Worm (Caenorhabditis elegans) whole organism, dauer: ENCODE measurements around the gene W06A7.4.

Source experiments
- unc-62 ChIP-seq: sonication (generic microtip); optimal IDR thresholded peaks from 2 replicates; lab custom pipeline; 2017; ENCODE audit warnings: missing biosample characterization, missing genetic modification reagents, missing genetic modification characterization

W06A7.4 gene

DNA sequence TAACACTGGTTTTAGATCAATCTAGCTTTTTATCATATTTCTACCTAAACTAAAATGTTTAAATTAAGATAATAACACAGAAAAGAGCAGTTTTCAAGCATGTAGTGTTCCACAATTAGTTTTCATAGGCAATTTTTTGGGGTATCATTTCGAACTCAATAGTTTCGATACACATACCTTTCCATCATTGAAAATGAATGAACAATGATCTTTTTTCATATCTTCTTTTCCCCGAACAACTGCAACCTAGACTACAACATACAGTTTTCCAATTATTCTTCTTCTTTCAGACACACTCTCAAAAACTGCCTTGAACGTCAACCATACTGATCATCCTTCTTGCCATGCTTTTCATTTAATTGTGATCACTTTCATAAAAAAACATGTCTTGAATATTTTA, at the start of gene W06A7.4:
Gene W06A7.4, plus strand, starts transcription at position 301 of the 400 bp plus-strand sequence.
- TF ChIP-seq unc-62 (GFP tag; lab: Kevin White, UChicago): no peak

DNA sequence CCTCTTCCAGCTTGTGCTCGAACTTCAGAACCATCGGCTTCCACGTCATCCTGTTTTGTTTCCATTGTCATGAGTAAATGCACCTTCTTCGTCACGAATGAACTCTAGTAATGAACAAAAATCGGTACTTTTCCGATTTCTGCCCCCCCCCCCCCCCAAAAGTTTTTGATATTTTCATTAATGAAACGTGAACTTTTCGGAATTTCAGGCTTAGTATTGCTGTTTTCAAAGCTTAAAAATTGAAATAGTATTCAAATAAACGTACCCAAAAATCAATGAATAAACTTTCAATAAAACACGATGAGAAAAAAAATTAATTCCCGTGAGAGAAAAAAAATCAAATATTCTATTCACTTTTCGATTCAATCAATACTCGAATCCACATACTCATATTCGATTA, 44.6 kb upstream of the W06A7.4 start, which contains the start of the genes scrm-7 and Y50E8A.10:
Gene scrm-7, minus strand, starts transcription at position 101 of the 400 bp plus-strand sequence.
Gene Y50E8A.10, plus strand, starts transcription at position 353 of the 400 bp plus-strand sequence.
- no peak for TF ChIP-seq unc-62 (GFP tag; lab: Kevin White, UChicago)

DNA sequence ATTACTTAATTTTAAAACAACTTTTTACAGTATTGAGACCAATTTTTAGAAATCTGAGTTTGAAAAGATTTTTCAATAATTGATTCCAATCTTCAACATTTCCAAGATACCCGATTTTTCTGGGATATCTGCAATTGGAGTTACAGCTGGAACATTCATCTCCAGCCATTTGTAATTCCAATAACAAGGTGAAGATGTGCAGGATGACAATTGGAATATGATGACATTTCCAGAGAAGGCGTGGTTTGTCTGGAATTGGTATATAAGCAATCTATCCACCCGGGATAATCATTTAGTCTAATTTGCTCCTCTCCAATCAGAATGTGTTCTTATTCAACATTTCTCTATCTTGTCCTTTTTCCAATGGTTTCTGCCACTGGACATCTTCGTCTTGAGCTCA, 43.1 kb upstream of the W06A7.4 start, which contains the start of gene Y50E8A.11:
Gene Y50E8A.11, plus strand, starts transcription at position 301 of the 400 bp plus-strand sequence.
- TF ChIP-seq unc-62 (GFP tag; lab: Kevin White, UChicago): no peak

DNA sequence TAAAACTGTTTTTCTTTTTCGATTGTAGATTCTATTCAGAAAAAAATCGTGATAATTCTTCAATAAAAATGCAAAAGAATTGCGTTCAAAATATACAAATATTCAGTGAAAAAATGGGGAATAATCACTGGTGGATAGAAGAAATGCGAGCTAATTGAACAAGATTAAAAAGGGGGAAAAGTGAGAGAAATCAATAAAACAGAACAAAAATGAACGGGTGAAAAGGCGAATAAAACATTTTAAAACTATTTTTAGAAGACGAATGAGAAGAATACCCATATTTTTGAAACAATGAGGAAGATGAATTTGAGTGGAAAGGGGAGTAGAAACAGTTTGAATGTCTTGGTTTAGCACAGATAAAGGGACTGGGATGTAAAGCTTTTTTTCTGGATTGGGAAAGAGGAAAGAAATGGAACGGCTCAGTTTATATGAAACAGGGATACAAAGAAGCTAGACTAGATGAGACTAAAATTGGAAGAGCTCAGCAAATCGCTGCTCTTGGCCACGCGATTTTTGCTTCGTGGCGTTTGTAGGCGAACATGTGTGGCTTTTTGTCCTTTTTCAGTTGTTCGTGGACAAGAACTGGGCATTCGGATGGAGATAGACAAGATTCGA, 40.0 kb upstream of the W06A7.4 start, which contains the start of gene Y50E8A.12:
Gene Y50E8A.12, minus strand, starts transcription at position 51 of the 615 bp plus-strand sequence.
- no peak for TF ChIP-seq unc-62 (GFP tag; lab: Kevin White, UChicago)

DNA sequence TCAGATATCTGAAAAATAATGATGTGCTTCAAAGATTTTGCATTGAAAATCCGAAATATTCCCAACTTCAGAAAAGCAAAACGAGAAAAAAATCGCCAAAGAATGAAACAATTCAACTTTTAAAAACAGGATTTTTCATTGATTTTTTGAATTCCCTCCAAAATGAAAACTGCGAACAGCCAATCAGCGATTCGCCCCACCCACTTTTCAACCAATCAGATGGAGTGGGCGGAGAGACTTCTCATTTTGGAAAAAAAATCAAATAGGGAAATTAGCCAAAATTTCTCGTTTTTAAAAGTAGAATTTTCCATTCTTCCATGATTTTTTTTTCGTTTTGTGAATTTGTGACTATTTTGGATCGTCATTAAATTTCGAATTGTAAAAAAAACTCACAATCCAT, 39.4 kb upstream of the W06A7.4 start:
- TF ChIP-seq unc-62 (GFP tag; lab: Kevin White, UChicago): no peak

DNA sequence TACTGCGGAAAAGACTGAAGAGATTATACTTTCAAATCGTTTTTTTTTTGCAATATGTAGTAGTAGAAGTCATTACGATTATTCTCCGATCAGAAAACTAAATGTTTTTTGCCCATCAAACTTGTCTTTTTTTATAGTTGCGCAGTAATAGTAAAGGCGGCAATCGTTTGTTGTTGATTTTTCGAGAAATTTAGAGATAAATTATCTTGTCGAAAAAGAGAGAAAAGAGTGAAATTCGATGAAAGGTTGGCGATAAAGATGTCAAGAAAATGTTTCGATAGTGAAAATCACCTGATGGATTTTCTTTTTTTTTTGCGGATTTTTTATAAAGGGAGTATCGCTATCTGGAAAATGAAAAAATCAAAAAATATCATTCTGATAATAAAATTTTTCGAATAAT, 35.8 kb upstream of the W06A7.4 start:
- no peak for TF ChIP-seq unc-62 (GFP tag; lab: Kevin White, UChicago)

DNA sequence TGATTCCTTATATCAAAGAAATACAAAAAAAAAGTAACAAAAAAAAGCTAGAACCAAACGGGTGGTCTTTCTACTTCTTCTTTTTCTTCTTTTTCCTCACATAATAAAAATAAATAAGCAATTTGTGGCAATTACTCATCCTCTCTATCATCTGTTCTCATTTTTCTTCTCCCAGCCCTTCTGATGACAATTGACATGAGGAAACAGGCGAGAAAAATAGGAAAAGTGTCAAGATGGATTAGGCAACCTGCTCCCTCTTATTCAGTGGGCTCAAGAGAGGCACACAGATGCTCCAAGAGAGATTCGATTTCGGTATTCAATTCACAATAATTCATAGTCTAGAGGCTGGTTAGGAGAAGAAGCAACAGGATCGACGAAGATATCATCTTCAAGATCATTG, 33.4 kb upstream of the W06A7.4 start:
- no peak for TF ChIP-seq unc-62 (GFP tag; lab: Kevin White, UChicago)

DNA sequence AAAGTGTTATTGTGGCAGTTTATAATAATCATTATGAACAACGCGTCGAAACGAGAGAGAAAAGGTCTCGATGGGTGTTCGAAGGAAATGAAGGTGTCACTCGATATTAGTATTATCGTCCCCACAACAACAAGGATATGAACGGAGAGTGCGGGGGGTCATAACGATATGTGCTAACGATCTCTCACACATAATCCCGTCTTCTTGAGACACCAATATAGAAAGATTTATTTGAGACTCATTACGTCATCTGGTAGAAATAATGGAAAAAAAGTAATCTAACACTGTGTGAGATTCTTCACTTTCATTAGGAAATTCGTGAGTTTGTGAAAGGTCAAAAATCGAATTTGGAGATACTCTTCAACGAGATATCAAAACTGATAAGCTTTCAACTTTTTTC, 32.5 kb upstream of the W06A7.4 start:
- TF ChIP-seq unc-62 (GFP tag; lab: Kevin White, UChicago): no peak

DNA sequence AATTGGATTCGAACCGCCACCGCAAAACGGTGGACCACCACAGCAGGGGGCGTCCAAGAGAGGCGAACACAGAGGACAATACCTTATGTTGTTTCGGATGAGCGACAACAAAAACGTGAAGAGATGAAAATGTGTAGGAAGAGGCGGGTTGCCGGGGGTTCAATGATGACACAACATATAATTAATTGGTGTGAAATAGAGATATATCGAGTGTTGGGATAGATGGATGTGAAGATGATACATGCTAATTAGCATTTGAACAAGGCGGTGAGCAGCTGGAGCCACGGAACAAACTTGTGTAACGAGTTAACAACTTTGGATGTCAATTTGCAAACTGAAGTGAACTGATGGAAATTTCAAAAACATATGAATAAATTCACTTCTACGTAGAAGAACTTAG, 31.9 kb upstream of the W06A7.4 start:
- no peak for TF ChIP-seq unc-62 (GFP tag; lab: Kevin White, UChicago)

DNA sequence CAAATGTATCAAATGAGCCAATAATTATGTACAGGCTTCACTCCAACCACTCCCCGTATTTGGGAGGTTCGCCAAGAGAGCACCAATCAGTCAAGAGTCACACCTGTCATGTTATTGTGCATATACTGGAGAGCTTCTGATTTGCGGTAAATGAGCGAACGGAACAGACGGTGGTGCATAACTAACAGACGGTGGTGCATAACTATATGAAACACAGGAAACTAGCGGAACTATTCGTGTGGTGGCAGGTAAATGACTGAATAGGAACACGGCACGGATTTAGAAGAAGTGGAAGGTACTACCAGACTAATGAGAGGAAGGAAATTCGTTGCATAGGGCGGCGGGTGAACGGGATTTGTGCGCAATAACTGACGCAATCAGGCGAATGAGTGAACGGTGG, 31.2 kb upstream of the W06A7.4 start:
- no peak for TF ChIP-seq unc-62 (GFP tag; lab: Kevin White, UChicago)

DNA sequence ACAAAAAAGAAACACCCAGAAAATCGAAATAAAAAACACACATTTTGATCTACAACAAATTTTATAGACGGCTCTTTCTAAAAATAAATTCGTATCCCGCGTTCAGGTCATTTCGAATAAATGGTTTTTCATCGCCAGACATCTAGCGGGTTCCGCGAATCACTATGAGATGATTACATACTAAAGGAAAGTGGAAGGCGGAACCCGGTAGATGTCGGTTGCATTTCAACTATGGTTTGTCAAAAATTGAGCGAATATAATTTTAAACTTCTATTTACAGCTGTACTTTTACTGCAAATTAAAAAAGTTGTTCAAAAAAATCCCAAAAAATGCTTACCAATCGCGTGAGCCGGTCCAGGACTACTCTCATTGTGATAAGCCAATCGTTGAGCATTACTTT, 26.3 kb upstream of the W06A7.4 start:
- no peak for TF ChIP-seq unc-62 (GFP tag; lab: Kevin White, UChicago)

DNA sequence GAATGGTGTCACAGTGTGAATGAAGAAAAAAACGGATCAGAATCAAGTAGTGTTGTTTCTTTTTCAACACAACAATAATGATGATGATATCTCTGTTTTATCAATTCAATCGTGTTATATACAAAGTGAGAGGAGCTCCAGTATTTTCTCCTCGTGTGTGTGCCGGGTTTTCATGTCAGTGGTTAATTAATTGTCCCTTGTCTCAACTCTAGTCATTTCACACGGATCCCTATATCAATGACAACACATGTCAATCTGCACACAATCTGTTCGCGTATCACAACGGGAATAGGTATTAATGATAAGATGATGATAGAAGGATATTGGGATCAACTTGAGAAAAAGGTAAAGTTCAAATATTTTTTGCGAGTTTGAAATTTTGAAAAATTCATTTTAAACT, 23.8 kb upstream of the W06A7.4 start:
- TF ChIP-seq unc-62 (GFP tag; lab: Kevin White, UChicago): no peak

DNA sequence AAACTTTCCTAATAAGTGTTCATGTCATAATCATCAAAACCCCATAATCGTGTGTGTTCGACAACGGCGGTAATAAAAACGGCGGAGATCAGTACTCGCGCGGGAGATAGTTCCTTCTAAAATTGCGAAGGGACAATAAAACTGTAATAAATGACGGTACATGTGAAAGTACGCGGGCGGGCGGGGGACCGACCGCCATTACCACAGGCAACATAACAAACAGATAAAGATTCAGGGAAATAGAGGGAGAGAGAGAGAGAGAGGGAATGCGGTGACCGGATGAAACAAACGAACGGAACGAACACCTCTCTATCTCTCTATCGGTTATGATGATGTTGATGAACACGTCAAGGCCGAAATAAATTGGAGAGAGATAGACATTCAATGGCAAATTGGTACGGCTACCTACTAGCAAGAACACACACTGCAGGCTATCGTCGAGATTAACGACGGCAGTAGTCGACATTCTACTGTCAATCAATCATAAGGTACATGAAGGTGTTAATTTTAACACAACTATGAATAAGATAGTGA, 18.0 kb upstream of the W06A7.4 start:
- TF ChIP-seq unc-62 (GFP tag; lab: Kevin White, UChicago): no peak

DNA sequence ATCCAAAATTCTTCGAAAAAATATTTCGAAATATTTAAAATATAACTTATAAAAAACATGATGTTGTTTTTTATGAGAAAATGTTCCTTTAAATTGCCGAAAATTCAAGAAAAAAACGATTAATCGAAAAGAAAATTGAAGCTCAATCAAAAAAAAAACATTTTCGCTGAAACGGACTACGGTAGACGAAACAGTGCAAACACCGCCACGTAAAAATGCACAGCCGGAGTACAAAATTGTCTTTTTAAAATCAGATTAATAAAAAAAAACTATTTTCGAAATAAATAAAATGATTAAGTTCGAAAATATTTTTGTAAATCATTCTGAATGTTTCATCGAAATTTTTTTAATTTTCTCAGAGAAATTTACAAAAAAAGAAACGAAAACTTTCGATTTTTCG, 10.7 kb upstream of the W06A7.4 start:
- no peak for TF ChIP-seq unc-62 (GFP tag; lab: Kevin White, UChicago)

DNA sequence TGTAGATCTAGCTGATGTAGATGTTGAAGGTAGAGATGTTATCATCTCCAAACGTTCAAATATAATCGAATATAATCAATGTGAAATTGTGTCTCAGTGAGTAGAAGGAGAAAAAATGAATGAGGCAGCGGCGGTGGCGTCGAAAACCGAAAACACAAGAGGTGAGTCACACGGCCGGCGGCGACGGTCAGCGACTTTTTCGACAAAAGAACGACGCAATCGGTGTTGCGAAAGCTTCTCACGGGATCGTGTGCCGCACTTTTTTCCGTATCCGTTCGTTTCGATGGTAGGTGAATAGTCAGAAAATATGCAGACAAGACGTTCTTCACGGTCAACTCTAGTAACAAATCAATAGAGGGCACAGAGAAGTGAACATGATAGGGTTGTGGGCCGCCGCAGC, 8.7 kb upstream of the W06A7.4 start, which contains the start of gene rin-1:
Gene rin-1, minus strand, starts transcription at position 101 of the 400 bp plus-strand sequence.
- TF ChIP-seq unc-62 (GFP tag; lab: Kevin White, UChicago): no peak

DNA sequence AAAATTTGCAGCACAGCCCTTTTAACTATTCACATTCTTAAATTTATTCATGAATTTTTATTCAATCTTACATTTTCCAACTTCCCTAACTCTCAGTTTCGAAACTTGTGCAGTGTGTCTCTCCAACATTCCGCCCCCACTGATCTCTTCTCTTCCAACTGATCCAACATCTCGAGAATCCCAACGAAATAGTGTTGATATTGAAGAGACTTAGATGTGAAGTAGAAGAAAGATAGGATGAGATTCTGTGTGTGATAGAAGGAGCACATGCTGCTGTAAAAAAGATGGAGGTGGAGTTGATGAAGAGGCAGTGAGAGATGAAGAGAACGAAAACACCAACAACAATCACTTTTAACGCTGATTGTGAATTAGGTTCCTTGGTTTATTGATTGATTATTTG, 3.9 kb upstream of the W06A7.4 start:
- TF ChIP-seq unc-62 (GFP tag; lab: Kevin White, UChicago): no peak

DNA sequence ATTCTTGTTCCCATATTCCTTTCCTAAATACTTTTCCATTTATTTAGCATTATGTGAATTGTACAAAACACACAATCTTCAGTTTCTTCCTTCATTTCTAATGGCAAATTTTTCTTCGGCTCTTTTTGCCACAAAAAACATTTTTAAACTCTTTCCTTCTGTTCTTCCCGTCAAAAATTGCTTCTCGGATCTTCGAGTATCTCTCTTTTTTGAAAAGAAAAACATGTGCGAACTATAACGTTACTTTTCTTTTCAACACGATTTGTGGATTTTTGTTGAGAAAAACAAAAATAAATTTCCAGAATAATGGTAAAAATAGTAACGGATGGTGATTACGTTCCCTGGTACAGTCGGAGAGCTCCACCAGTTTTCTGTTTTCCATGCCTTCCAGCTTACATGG, 2.7 kb upstream of the W06A7.4 start, which contains the start of gene W06A7.2:
Gene W06A7.2, plus strand, starts transcription at position 301 of the 400 bp plus-strand sequence.
- no peak for TF ChIP-seq unc-62 (GFP tag; lab: Kevin White, UChicago)
